Worm (Caenorhabditis elegans) whole organism, young adult: Measurements from ENCODE around the gene ZC155.2.

ENCODE experiments used
- B0035.1 ChIP-seq: sonication (generic microtip); optimal IDR thresholded peaks from 2 replicates; lab custom pipeline; 2016; ENCODE audit warnings: missing genetic modification characterization, mild to moderate bottlenecking, missing compliant biosample characterization, missing genotype, missing genetic modification reagents
- B0261.1 ChIP-seq: sonication (generic microtip); optimal IDR thresholded peaks from 2 replicates; lab custom pipeline; 2016; ENCODE audit warnings: mild to moderate bottlenecking, missing genetic modification characterization, moderate library complexity, missing compliant biosample characterization
- B0336.3 ChIP-seq: fragments of 200-800 bp; sonication (Bioruptor generic); IDR thresholded peaks from 2 replicates; pipeline ENCODE4 v1.3.6; 2022; ENCODE audit warnings: missing genetic modification characterization, missing compliant biosample characterization
- F10E7.11 ChIP-seq: sonication (generic microtip); optimal IDR thresholded peaks from 2 replicates; lab custom pipeline; 2017; ENCODE audit warnings: mild to moderate bottlenecking, missing genetic modification characterization, moderate library complexity, missing compliant biosample characterization
- F23B12.7 ChIP-seq: sonication (generic microtip); optimal IDR thresholded peaks from 2 replicates; lab custom pipeline; 2017; ENCODE audit warnings: missing genetic modification characterization, mild to moderate bottlenecking, missing compliant biosample characterization, antibody characterized with exemption, moderate library complexity; ENCODE audit not compliant: insufficient read depth
- F33H1.4 ChIP-seq: fragments of 200-800 bp; sonication (Bioruptor generic); IDR thresholded peaks from 2 replicates; pipeline ENCODE4 v1.3.6; 2022; ENCODE audit warnings: missing genetic modification reagents, missing genetic modification characterization, missing compliant biosample characterization
- F49E8.2 ChIP-seq: sonication (generic microtip); optimal IDR thresholded peaks from 3 replicates; lab custom pipeline; 2017; ENCODE audit warnings: missing genetic modification characterization, mild to moderate bottlenecking, missing compliant biosample characterization, antibody characterized with exemption, moderate library complexity; ENCODE audit not compliant: insufficient read depth
- F57A8.1 ChIP-seq: fragments of 200-800 bp; sonication (Bioruptor generic); optimal IDR thresholded peaks from 2 replicates; lab custom pipeline; 2018; ENCODE audit warnings: mild to moderate bottlenecking, missing genetic modification characterization, moderate library complexity, missing compliant biosample characterization
- F57C9.4 ChIP-seq: sonication (generic microtip); optimal IDR thresholded peaks from 2 replicates; lab custom pipeline; 2017; ENCODE audit warnings: mild to moderate bottlenecking, missing genetic modification characterization, missing compliant biosample characterization
- K11D2.4 ChIP-seq: fragments of 200-800 bp; sonication (Bioruptor generic); IDR thresholded peaks from 2 replicates; pipeline ENCODE4 v1.3.6; 2022; ENCODE audit warnings: missing genetic modification reagents, missing genetic modification characterization, missing compliant biosample characterization
- T07F8.4 ChIP-seq: sonication (generic microtip); optimal IDR thresholded peaks from 2 replicates; lab custom pipeline; 2016; ENCODE audit warnings: mild to moderate bottlenecking, missing genetic modification characterization, moderate library complexity, missing compliant biosample characterization
- Y53G8AR.9 ChIP-seq: fragments of 200-800 bp; sonication (Bioruptor generic); conservative IDR thresholded peaks from 2 replicates; pipeline ENCODE4 v1.3.6; 2022; ENCODE audit warnings: missing genetic modification reagents, missing genetic modification characterization, missing compliant biosample characterization
- aptf-2 ChIP-seq: fragments of 200-800 bp; sonication (Bioruptor generic); conservative IDR thresholded peaks from 2 replicates; pipeline ENCODE4 v1.3.6; 2022; ENCODE audit warnings: missing genetic modification reagents, missing genetic modification characterization, missing compliant biosample characterization
- attf-5 ChIP-seq: fragments of 200-800 bp; sonication (Bioruptor generic); optimal IDR thresholded peaks from 2 replicates; lab custom pipeline; 2018; ENCODE audit warnings: mild to moderate bottlenecking, missing genetic modification characterization, missing compliant biosample characterization
- attf-6 ChIP-seq: fragments of 200-800 bp; sonication (Bioruptor generic); IDR thresholded peaks from 2 replicates; pipeline ENCODE4 v1.3.6; 2022; ENCODE audit warnings: missing genetic modification reagents, missing genetic modification characterization, missing compliant biosample characterization
- ceh-100 ChIP-seq: fragments of 200-800 bp; sonication (Bioruptor generic); IDR thresholded peaks from 2 replicates; pipeline ENCODE4 v1.3.6; 2022; ENCODE audit warnings: missing genetic modification reagents, missing genetic modification characterization, missing compliant biosample characterization
- ceh-58 ChIP-seq: fragments of 200-800 bp; sonication (Bioruptor generic); IDR thresholded peaks from 2 replicates; pipeline ENCODE4 v1.3.6; 2022; ENCODE audit warnings: missing genetic modification characterization, missing compliant biosample characterization
- ceh-91 ChIP-seq: fragments of 200-800 bp; sonication (Bioruptor generic); IDR thresholded peaks from 2 replicates; pipeline ENCODE4 v1.3.6; 2022; ENCODE audit warnings: missing genetic modification reagents, missing genetic modification characterization, missing compliant biosample characterization
- chd-7 ChIP-seq: sonication (generic microtip); optimal IDR thresholded peaks from 2 replicates; lab custom pipeline; 2016; ENCODE audit warnings: mild to moderate bottlenecking, missing genetic modification characterization, moderate library complexity, missing compliant biosample characterization
- dox-1 ChIP-seq: fragments of 200-800 bp; sonication (Bioruptor generic); IDR thresholded peaks from 2 replicates; pipeline ENCODE4 v1.3.6; 2022; ENCODE audit warnings: missing genetic modification reagents, missing genetic modification characterization, missing compliant biosample characterization
- efl-1 ChIP-seq: fragments of 150-350 bp; optimal IDR thresholded peaks from 2 replicates; lab custom pipeline; 2014; ENCODE audit warnings: missing biosample characterization, missing genetic modification reagents, missing genetic modification characterization
- egl-18 ChIP-seq: fragments of 200-800 bp; sonication (Bioruptor generic); IDR thresholded peaks from 2 replicates; pipeline ENCODE4 v1.3.6; 2022; ENCODE audit warnings: missing genetic modification reagents, missing genetic modification characterization, missing compliant biosample characterization
- egrh-3 ChIP-seq: fragments of 200-800 bp; sonication (Bioruptor generic); IDR thresholded peaks from 2 replicates; pipeline ENCODE4 v1.3.6; 2022; ENCODE audit warnings: missing genetic modification reagents, missing genetic modification characterization, missing compliant biosample characterization
- ekl-4 ChIP-seq: fragments of 200-800 bp; sonication (Bioruptor generic); IDR thresholded peaks from 2 replicates; pipeline ENCODE4 v1.3.6; 2022; ENCODE audit warnings: missing genetic modification reagents, missing genetic modification characterization, missing compliant biosample characterization
- ets-4 ChIP-seq: fragments of 200-800 bp; sonication (Bioruptor generic); optimal IDR thresholded peaks from 2 replicates; lab custom pipeline; 2018; ENCODE audit warnings: mild to moderate bottlenecking, missing genetic modification characterization, missing compliant biosample characterization
- fkh-3 ChIP-seq: sonication (generic microtip); optimal IDR thresholded peaks from 2 replicates; lab custom pipeline; 2016; ENCODE audit warnings: mild to moderate bottlenecking, missing genetic modification characterization, missing compliant biosample characterization
- hlh-12 ChIP-seq: sonication (generic microtip); optimal IDR thresholded peaks from 2 replicates; lab custom pipeline; 2016; ENCODE audit warnings: missing genetic modification characterization, missing compliant biosample characterization
- hlh-26 ChIP-seq: fragments of 200-800 bp; sonication (Bioruptor generic); conservative IDR thresholded peaks from 2 replicates; pipeline ENCODE4 v1.3.6; 2022; ENCODE audit warnings: missing genetic modification reagents, missing genetic modification characterization, missing compliant biosample characterization
- hrde-1 ChIP-seq: sonication (generic microtip); optimal IDR thresholded peaks from 2 replicates; lab custom pipeline; 2016; ENCODE audit warnings: missing genetic modification characterization, mild to moderate bottlenecking, missing compliant biosample characterization, moderate library complexity, missing genotype, missing genetic modification reagents, borderline replicate concordance
- hsf-1 ChIP-seq: fragments of 200-800 bp; sonication (Bioruptor generic); IDR thresholded peaks from 2 replicates; pipeline ENCODE4 v1.3.6; 2022; ENCODE audit warnings: missing genetic modification reagents, missing genetic modification characterization, missing compliant biosample characterization
- lag-1 ChIP-seq: fragments of 200-800 bp; sonication (Bioruptor generic); IDR thresholded peaks from 2 replicates; pipeline ENCODE4 v1.3.6; 2022; ENCODE audit warnings: missing genetic modification reagents, missing genetic modification characterization, missing compliant biosample characterization
- lin-26 ChIP-seq: fragments of 200-800 bp; sonication (Bioruptor generic); IDR thresholded peaks from 2 replicates; pipeline ENCODE4 v1.3.6; 2022; ENCODE audit warnings: missing genetic modification reagents, missing genetic modification characterization, missing compliant biosample characterization
- lsl-1 ChIP-seq: fragments of 200-800 bp; sonication (Bioruptor generic); optimal IDR thresholded peaks from 2 replicates; lab custom pipeline; 2018; ENCODE audit warnings: mild to moderate bottlenecking, missing genetic modification characterization, moderate library complexity, missing compliant biosample characterization
- madf-10 ChIP-seq: sonication (generic microtip); optimal IDR thresholded peaks from 2 replicates; lab custom pipeline; 2016; ENCODE audit warnings: mild to moderate bottlenecking, missing genetic modification characterization, missing compliant biosample characterization
- madf-8 ChIP-seq: fragments of 200-800 bp; sonication (Bioruptor generic); conservative IDR thresholded peaks from 2 replicates; pipeline ENCODE4 v1.3.6; 2022; ENCODE audit warnings: missing genetic modification reagents, missing genetic modification characterization, missing compliant biosample characterization
- mel-28 ChIP-seq: sonication (generic microtip); optimal IDR thresholded peaks from 2 replicates; lab custom pipeline; 2016; ENCODE audit warnings: borderline replicate concordance, mild to moderate bottlenecking, missing genetic modification characterization, missing compliant biosample characterization
- mes-4 ChIP-seq: sonication (generic microtip); optimal IDR thresholded peaks from 2 replicates; lab custom pipeline; 2016; ENCODE audit warnings: missing genotype, missing genetic modification characterization, missing compliant biosample characterization
- nfya-1 ChIP-seq: sonication (generic microtip); optimal IDR thresholded peaks from 2 replicates; lab custom pipeline; 2017; ENCODE audit warnings: antibody characterized with exemption, missing compliant biosample characterization, missing genetic modification characterization, borderline replicate concordance; ENCODE audit not compliant: insufficient read depth
- nfya-2 ChIP-seq: fragments of 200-800 bp; sonication (Bioruptor generic); IDR thresholded peaks from 2 replicates; pipeline ENCODE4 v1.3.6; 2022; ENCODE audit warnings: missing genetic modification reagents, missing genetic modification characterization, missing compliant biosample characterization
- nhr-27 ChIP-seq: fragments of 200-800 bp; sonication (Bioruptor generic); optimal IDR thresholded peaks from 2 replicates; lab custom pipeline; 2018; ENCODE audit warnings: mild to moderate bottlenecking, missing genetic modification characterization, moderate library complexity, missing compliant biosample characterization
- nhr-80 ChIP-seq: sonication (generic microtip); optimal IDR thresholded peaks from 2 replicates; lab custom pipeline; 2016; ENCODE audit warnings: missing genetic modification characterization, missing compliant biosample characterization
- nhr-90 ChIP-seq: sonication (generic microtip); optimal IDR thresholded peaks from 2 replicates; lab custom pipeline; 2016; ENCODE audit warnings: missing genotype, mild to moderate bottlenecking, missing genetic modification characterization, missing compliant biosample characterization
- pbrm-1 ChIP-seq: fragments of 200-800 bp; sonication (Bioruptor generic); IDR thresholded peaks from 2 replicates; pipeline ENCODE4 v1.3.6; 2022; ENCODE audit warnings: missing genetic modification reagents, missing genetic modification characterization, missing compliant biosample characterization
- snpc-3.4 ChIP-seq: sonication (generic microtip); optimal IDR thresholded peaks from 2 replicates; lab custom pipeline; 2017; ENCODE audit warnings: missing genetic modification characterization, mild to moderate bottlenecking, missing compliant biosample characterization, antibody characterized with exemption, moderate library complexity, missing genotype, missing genetic modification reagents
- sptf-2 ChIP-seq: fragments of 200-800 bp; sonication (Bioruptor generic); optimal IDR thresholded peaks from 2 replicates; lab custom pipeline; 2018; ENCODE audit warnings: mild to moderate bottlenecking, missing genetic modification characterization, missing compliant biosample characterization
- tbp1 ChIP-seq: fragments of 200-800 bp; sonication (Bioruptor generic); optimal IDR thresholded peaks from 2 replicates; lab custom pipeline; 2018; ENCODE audit warnings: mild to moderate bottlenecking, missing genetic modification characterization, missing compliant biosample characterization
- ztf-22 ChIP-seq: fragments of 200-800 bp; sonication (Bioruptor generic); optimal IDR thresholded peaks from 2 replicates; lab custom pipeline; 2018; ENCODE audit warnings: mild to moderate bottlenecking, missing genetic modification characterization, moderate library complexity, missing compliant biosample characterization
- ztf-28 ChIP-seq: fragments of 200-800 bp; sonication (Bioruptor generic); IDR thresholded peaks from 2 replicates; pipeline ENCODE4 v1.3.6; 2022; ENCODE audit warnings: missing genetic modification reagents, missing genetic modification characterization, missing compliant biosample characterization

ZC155.2 gene

ce11 chrIII:5230415-5230814, 11.6 kb downstream of the ZC155.2 start, which contains the start of gene prmt-5 (continued):
- TF ChIP-seq efl-1 (GFP tag; lab: Kevin White, UChicago) (no peak), ceh-100 (GFP tag; lab: Robert Waterston, UW) (peak; percentile 56), F57A8.1 (GFP tag; lab: Kevin White, UChicago) (peak; percentile 36), madf-10 (peak; percentile 48), B0336.3 (peak; percentile 96), nfya-1 (tag; lab: Kevin White, UChicago) (no peak), K11D2.4 (GFP tag; lab: Robert Waterston, UW) (no peak), F57C9.4 (tag; lab: Kevin White, UChicago) (peak; percentile 96), snpc-3.4 (tag; lab: Kevin White, UChicago) (peak; percentile 62), hrde-1 (peak; percentile 84), chd-7 (tag; lab: Kevin White, UChicago) (peak; percentile 93), B0261.1 (tag; lab: Kevin White, UChicago) (peak; percentile 22), ceh-58 (GFP tag; lab: Robert Waterston, UW) (no peak), madf-8 (GFP tag; lab: Robert Waterston, UW) (no peak), nhr-27 (tag; lab: Kevin White, UChicago) (peak; percentile 73), egrh-3 (GFP tag; lab: Robert Waterston, UW) (no peak), tbp1 (GFP tag; lab: Kevin White, UChicago) (peak; percentile 52), B0035.1 (tag; lab: Kevin White, UChicago) (peak; percentile 76), aptf-2 (GFP tag; lab: Robert Waterston, UW) (no peak), lsl-1 (GFP tag; lab: Kevin White, UChicago) (peak; percentile 44), sptf-2 (GFP tag; lab: Kevin White, UChicago) (no peak), ceh-91 (no peak), T07F8.4 (tag; lab: Kevin White, UChicago) (no peak), F10E7.11 (tag; lab: Kevin White, UChicago) (peak; percentile 83), egl-18 (GFP tag; lab: Robert Waterston, UW) (no peak), nhr-80 (tag; lab: Kevin White, UChicago) (no peak), ekl-4 (GFP tag; lab: Robert Waterston, UW) (peak; percentile 87), F33H1.4 (GFP tag; lab: Robert Waterston, UW) (peak; percentile 27; the same call in 1 of the 2 replicates), hlh-26 (GFP tag; lab: Robert Waterston, UW) (no peak), nfya-2 (GFP tag; lab: Robert Waterston, UW) (peak; percentile 37; the same call in 1 of the 2 replicates), ets-4 (GFP tag; lab: Kevin White, UChicago) (peak; percentile 9), ztf-22 (GFP tag; lab: Kevin White, UChicago) (no peak), mes-4 (no peak), attf-5 (GFP tag; lab: Kevin White, UChicago) (no peak), pbrm-1 (GFP tag; lab: Robert Waterston, UW) (peak; percentile 68; the same call in 1 of the 2 replicates), nhr-90 (tag; lab: Kevin White, UChicago) (no peak), lin-26 (GFP tag; lab: Robert Waterston, UW) (0 out of 2 replicates have a peak, but pooled peaks have one; percentile 53), ztf-28 (GFP tag; lab: Robert Waterston, UW) (no peak), fkh-3 (tag; lab: Kevin White, UChicago) (peak; percentile 95), attf-6 (GFP tag; lab: Robert Waterston, UW) (peak; percentile 75; the same call in 1 of the 2 replicates), Y53G8AR.9 (GFP tag; lab: Robert Waterston, UW) (peak; percentile 85), F49E8.2 (tag; lab: Kevin White, UChicago) (peak; percentile 91), F23B12.7 (no peak), mel-28 (tag; lab: Kevin White, UChicago) (no peak), dox-1 (peak; percentile 59), hlh-12 (tag; lab: Kevin White, UChicago) (no peak), lag-1 (GFP tag; lab: Robert Waterston, UW) (no peak), hsf-1 (GFP tag; lab: Robert Waterston, UW) (peak; percentile 66; the same call in 1 of the 2 replicates)
